Worm (Caenorhabditis elegans): ENCODE measurements around the gene F11C7.7.

Gene F11C7.7

ce11 chrX:17398293-17398692 is at the start of gene F11C7.7:
F11C7.7 (plus strand) TSS chrX:17398593.
- no peak for TF ChIP-seq bed-3 (GFP tag; optimal IDR thresholded peaks at IDR 0.05)

ce11 chrX:17349411-17349810 is 49.0 kb upstream of the F11C7.7 start:
- TF ChIP-seq lin-32 (GFP tag; optimal IDR thresholded peaks at IDR 0.05), result no peak
- TF ChIP-seq ham-2 (GFP tag; optimal IDR thresholded peaks at IDR 0.05), result no peak
- TF ChIP-seq nhr-2 (tag; optimal IDR thresholded peaks at IDR 0.05), result no peak
- TF ChIP-seq ceh-83 (GFP tag; optimal IDR thresholded peaks at IDR 0.05), result no peak
- TF ChIP-seq flh-1 (GFP tag; optimal IDR thresholded peaks at IDR 0.05), result no peak
- TF ChIP-seq nhr-12 (tag; optimal IDR thresholded peaks at IDR 0.05), result no peak
- no peak for TF ChIP-seq cnd-1 (tag; optimal IDR thresholded peaks at IDR 0.05)
- TF ChIP-seq ztf-11 (tag; optimal IDR thresholded peaks at IDR 0.05), result no peak
- no peak for TF ChIP-seq ceh-39 (tag; optimal IDR thresholded peaks at IDR 0.05)

ce11 chrX:17352098-17352497 is 46.3 kb upstream of the F11C7.7 start:
- TF ChIP-seq ces-1 (GFP tag; optimal IDR thresholded peaks at IDR 0.05) (peak; percentile 49), hlh-1 (tag; optimal IDR thresholded peaks at IDR 0.05) (no peak), nhr-2 (tag; optimal IDR thresholded peaks at IDR 0.05) (no peak), ceh-43 (GFP tag; optimal IDR thresholded peaks at IDR 0.05) (no peak)

- TF ChIP-seq cnd-1 (tag; optimal IDR thresholded peaks at IDR 0.05) (no peak), ces-1 (GFP tag; optimal IDR thresholded peaks at IDR 0.05) (peak; percentile 57)
These were observed 42.9 kb upstream of the F11C7.7 start for ce11 chrX:17355462-17355861.

ce11 chrX:17356748-17357147 is 41.6 kb upstream of the F11C7.7 start:
- no peak for TF ChIP-seq elt-1 (tag; optimal IDR thresholded peaks at IDR 0.05; ENCODE audit: borderline replicate concordance, insufficient read depth)
- no peak for TF ChIP-seq nhr-28 (tag; optimal IDR thresholded peaks at IDR 0.05)
- no peak for TF ChIP-seq nhr-2 (tag; optimal IDR thresholded peaks at IDR 0.05)
- TF ChIP-seq cnd-1 (tag; optimal IDR thresholded peaks at IDR 0.05), result no peak
- no peak for TF ChIP-seq nhr-76 (tag; optimal IDR thresholded peaks at IDR 0.05)
- no peak for TF ChIP-seq zip-8 (tag; optimal IDR thresholded peaks at IDR 0.05)
- TF ChIP-seq pha-4 (tag; optimal IDR thresholded peaks at IDR 0.05), result no peak
- no peak for TF ChIP-seq elt-3 (tag; optimal IDR thresholded peaks at IDR 0.05)
- no peak for TF ChIP-seq mls-2 (tag; optimal IDR thresholded peaks at IDR 0.05)
- TF ChIP-seq mab-5 (tag; optimal IDR thresholded peaks at IDR 0.05), result no peak
- TF ChIP-seq sptf-1 (tag; optimal IDR thresholded peaks at IDR 0.05), result no peak
- no peak for TF ChIP-seq snpc-4 (tag; optimal IDR thresholded peaks at IDR 0.05)
- no peak for TF ChIP-seq lin-13 (tag; optimal IDR thresholded peaks at IDR 0.05)
- TF ChIP-seq nhr-12 (tag; optimal IDR thresholded peaks at IDR 0.05), result no peak
- no peak for TF ChIP-seq unc-120 (tag; optimal IDR thresholded peaks at IDR 0.05; ENCODE audit: poor library complexity, severe bottlenecking)
- TF ChIP-seq mep-1 (tag; optimal IDR thresholded peaks at IDR 0.05), result no peak
- no peak for TF ChIP-seq ceh-83 (GFP tag; optimal IDR thresholded peaks at IDR 0.05)
- no peak for TF ChIP-seq nhr-237 (tag; optimal IDR thresholded peaks at IDR 0.05)
- no peak for TF ChIP-seq unc-39 (tag; optimal IDR thresholded peaks at IDR 0.05)
- no peak for TF ChIP-seq lsy-2 (tag; optimal IDR thresholded peaks at IDR 0.05)

ce11 chrX:17359452-17359851 is 38.9 kb upstream of the F11C7.7 start, which contains the start of gene npr-36:
npr-36 (plus strand) TSS chrX:17359752.
- no peak for TF ChIP-seq nhr-12 (tag; optimal IDR thresholded peaks at IDR 0.05)
- TF ChIP-seq nhr-2 (tag; optimal IDR thresholded peaks at IDR 0.05), result no peak
- no peak for TF ChIP-seq sem-2 (GFP tag; optimal IDR thresholded peaks at IDR 0.05)
- TF ChIP-seq sptf-1 (tag; optimal IDR thresholded peaks at IDR 0.05), result no peak
- TF ChIP-seq ceh-83 (GFP tag; optimal IDR thresholded peaks at IDR 0.05), result no peak
- TF ChIP-seq hlh-1 (tag; optimal IDR thresholded peaks at IDR 0.05), result no peak
- TF ChIP-seq nhr-237 (tag; optimal IDR thresholded peaks at IDR 0.05), result no peak
- no peak for TF ChIP-seq elt-3 (tag; optimal IDR thresholded peaks at IDR 0.05)
- TF ChIP-seq nhr-76 (tag; optimal IDR thresholded peaks at IDR 0.05), result no peak
- no peak for TF ChIP-seq drap-1 (GFP tag; optimal IDR thresholded peaks at IDR 0.05)
- TF ChIP-seq lsy-2 (tag; optimal IDR thresholded peaks at IDR 0.05), result no peak
- no peak for TF ChIP-seq flh-1 (GFP tag; optimal IDR thresholded peaks at IDR 0.05)
- TF ChIP-seq blmp-1 (tag; optimal IDR thresholded peaks at IDR 0.05), result no peak
- TF ChIP-seq unc-120 (tag; optimal IDR thresholded peaks at IDR 0.05; ENCODE audit: poor library complexity, severe bottlenecking), result no peak
- no peak for TF ChIP-seq lin-32 (GFP tag; optimal IDR thresholded peaks at IDR 0.05)

Data from whole organism, mixed stage, embryonic.